Worm (Caenorhabditis elegans): ENCODE data around the gene pipp-4P.

Gene pipp-4P

ce11 chrIII:2811410-2811809, 7.7 kb upstream of the pipp-4P start (continued):
- TF ChIP-seq gei-17 (GFP tag; optimal IDR thresholded peaks at IDR 0.05) (no peak), ceh-91 (GFP tag; IDR thresholded peaks at IDR 0.05) (0 out of 2 replicates have a peak, but pooled peaks have one; percentile 31), snpc-1.3 (tag; optimal IDR thresholded peaks at IDR 0.05; ENCODE audit: insufficient read depth) (no peak), ztf-22 (GFP tag; optimal IDR thresholded peaks at IDR 0.05) (no peak), unc-130 (GFP tag; optimal IDR thresholded peaks at IDR 0.05) (peak; percentile 39), K11D2.4 (GFP tag; IDR thresholded peaks at IDR 0.05) (no peak), F37B4.10 (GFP tag; IDR thresholded peaks at IDR 0.05) (no peak), B0019.2 (GFP tag; conservative IDR thresholded peaks at IDR 0.05) (no peak), zim-3 (tag; optimal IDR thresholded peaks at IDR 0.05) (no peak), die-1 (tag; optimal IDR thresholded peaks at IDR 0.05) (peak; percentile 37), rec-8 (tag; optimal IDR thresholded peaks at IDR 0.05) (peak in 1 of 2 experiments; percentile 15), let-526 (GFP tag; IDR thresholded peaks at IDR 0.05) (no peak), madf-8 (GFP tag; conservative IDR thresholded peaks at IDR 0.05) (no peak), sptf-2 (GFP tag; optimal IDR thresholded peaks at IDR 0.05) (no peak), ztf-28 (GFP tag; IDR thresholded peaks at IDR 0.05) (no peak), sea-2 (GFP tag; IDR thresholded peaks at IDR 0.05) (no peak), aptf-2 (GFP tag; conservative IDR thresholded peaks at IDR 0.05) (no peak), F55B11.4 (tag; optimal IDR thresholded peaks at IDR 0.05; ENCODE audit: borderline replicate concordance, insufficient read depth) (no peak), tbx-9 (tag; optimal IDR thresholded peaks at IDR 0.05; ENCODE audit: borderline replicate concordance) (no peak), attf-6 (GFP tag; IDR thresholded peaks at IDR 0.05) (0 out of 2 replicates have a peak, but pooled peaks have one; percentile 13), lir-1 (GFP tag; conservative IDR thresholded peaks at IDR 0.05) (no peak), lsy-27 (tag; optimal IDR thresholded peaks at IDR 0.05; ENCODE audit: borderline replicate concordance, insufficient read depth) (no peak), atf-7 (tag; optimal IDR thresholded peaks at IDR 0.05) (peak; percentile 57), K12H6.12 (tag; optimal IDR thresholded peaks at IDR 0.05) (no peak), F52B5.7 (tag; optimal IDR thresholded peaks at IDR 0.05) (peak; percentile 89), ceh-40 (GFP tag; IDR thresholded peaks at IDR 0.05) (0 out of 2 replicates have a peak, but pooled peaks have one; percentile 17), snpc-4 (GFP tag; optimal IDR thresholded peaks at IDR 0.05) (no peak), snpc-4 (tag; optimal IDR thresholded peaks at IDR 0.05) (peak in 2 of 4 experiments; percentile 27 to 37), nfya-1 (tag; optimal IDR thresholded peaks at IDR 0.05; ENCODE audit: borderline replicate concordance, insufficient read depth) (no peak), F23B12.7 (tag; optimal IDR thresholded peaks at IDR 0.05; ENCODE audit: insufficient read depth) (no peak), egrh-3 (GFP tag; IDR thresholded peaks at IDR 0.05) (no peak), T07F8.4 (tag; optimal IDR thresholded peaks at IDR 0.05) (no peak), Y67H2A.10 (GFP tag; conservative IDR thresholded peaks at IDR 0.05) (no peak), attf-5 (GFP tag; optimal IDR thresholded peaks at IDR 0.05) (no peak), let-607 (tag; optimal IDR thresholded peaks at IDR 0.05) (no peak), lin-40 (tag; optimal IDR thresholded peaks at IDR 0.05) (peak; percentile 19), egl-18 (GFP tag; IDR thresholded peaks at IDR 0.05) (no peak), snpc-1.1 (tag; optimal IDR thresholded peaks at IDR 0.05; ENCODE audit: insufficient read depth) (no peak), pha-4 (tag; optimal IDR thresholded peaks at IDR 0.05) (no peak), ceh-27 (GFP tag; optimal IDR thresholded peaks at IDR 0.05) (no peak), C06A6.2 (GFP tag; conservative IDR thresholded peaks at IDR 0.05) (no peak), nhr-120 (GFP tag; IDR thresholded peaks at IDR 0.05) (no peak), attf-3 (GFP tag; conservative IDR thresholded peaks at IDR 0.05) (no peak), pbrm-1 (GFP tag; IDR thresholded peaks at IDR 0.05) (peak; percentile 52), F57A8.1 (GFP tag; optimal IDR thresholded peaks at IDR 0.05) (no peak), B0336.3 (GFP tag; IDR thresholded peaks at IDR 0.05) (peak; percentile 67; the same call in 1 of the 2 replicates), fkh-3 (tag; optimal IDR thresholded peaks at IDR 0.05) (peak; percentile 52)

All from whole organism, young adult.